Fruit fly (Drosophila melanogaster): ENCODE measurements around the gene ChLD3.

The ChLD3 gene

DNA sequence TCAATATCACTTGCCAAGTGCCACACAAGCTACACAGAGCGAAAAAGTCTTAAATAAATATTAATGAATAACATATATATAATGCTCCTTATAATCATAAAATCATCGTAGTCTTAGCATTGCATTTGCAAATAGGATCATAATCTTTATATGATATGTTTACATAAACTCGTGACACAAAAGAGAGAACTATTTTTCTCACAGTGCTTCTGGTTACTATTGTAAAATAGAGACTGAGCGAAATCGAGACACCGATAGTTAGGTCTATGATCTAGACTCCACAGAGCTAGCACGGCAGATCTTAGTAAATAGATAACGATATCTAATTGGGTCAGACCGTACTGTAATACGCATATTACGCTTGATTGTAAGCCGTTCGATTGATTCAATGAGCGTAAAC is 29.0 kb upstream of the ChLD3 start (continued):
- TF ChIP-seq CG15011 (GFP tag; optimal IDR thresholded peaks at IDR 0.05) (no peak), CG12942 (GFP tag; optimal IDR thresholded peaks at IDR 0.05) (peak; percentile 44), Ets97D (GFP tag; optimal IDR thresholded peaks at IDR 0.05) (no peak), CG6791 (GFP tag; IDR thresholded peaks at IDR 0.05; ENCODE audit: partially characterized antibody) (no peak), Elba2 (GFP tag; optimal IDR thresholded peaks at IDR 0.05) (no peak), nom (GFP tag; optimal IDR thresholded peaks at IDR 0.05) (no peak), dysf (GFP tag; IDR thresholded peaks at IDR 0.05) (peak; percentile 86), CG30020 (tag; optimal IDR thresholded peaks at IDR 0.05) (peak; percentile 16), Lpt (GFP tag; optimal IDR thresholded peaks at IDR 0.05) (no peak), Opbp (GFP tag; IDR thresholded peaks at IDR 0.05; ENCODE audit: partially characterized antibody) (no peak), CG14965 (GFP tag; optimal IDR thresholded peaks at IDR 0.05; ENCODE audit: borderline replicate concordance) (no peak), pfk (GFP tag; optimal IDR thresholded peaks at IDR 0.05) (no peak), CG6854 (GFP tag; optimal IDR thresholded peaks at IDR 0.05) (no peak), CG33213 (GFP tag; optimal IDR thresholded peaks at IDR 0.05) (no peak), CrebB (tag; optimal IDR thresholded peaks at IDR 0.05) (peak; percentile 0), ac (GFP tag; optimal IDR thresholded peaks at IDR 0.05) (no peak), gce (GFP tag; IDR thresholded peaks at IDR 0.05) (no peak), lab (GFP tag; optimal IDR thresholded peaks at IDR 0.05) (no peak), crc (GFP tag; optimal IDR thresholded peaks at IDR 0.05) (no peak), Side (GFP tag; optimal IDR thresholded peaks at IDR 0.05) (no peak), CG8089 (GFP tag; optimal IDR thresholded peaks at IDR 0.05) (no peak), cwo (GFP tag; optimal IDR thresholded peaks at IDR 0.05) (no peak), CG1832 (GFP tag; optimal IDR thresholded peaks at IDR 0.05) (no peak), CG14710 (tag; optimal IDR thresholded peaks at IDR 0.05) (no peak), CG13123 (GFP tag; optimal IDR thresholded peaks at IDR 0.05) (no peak), Scr (GFP tag; IDR thresholded peaks at IDR 0.05; ENCODE audit: partially characterized antibody) (no peak), Dp (GFP tag; optimal IDR thresholded peaks at IDR 0.05) (no peak), CG2199 (GFP tag; IDR thresholded peaks at IDR 0.05) (no peak), ewg (GFP tag; optimal IDR thresholded peaks at IDR 0.05) (peak; percentile 63), ftz-f1 (GFP tag; optimal IDR thresholded peaks at IDR 0.05) (no peak), Six4 (GFP tag; optimal IDR thresholded peaks at IDR 0.05) (no peak), CG10654 (GFP tag; optimal IDR thresholded peaks at IDR 0.05) (no peak), CG33557 (GFP tag; optimal IDR thresholded peaks at IDR 0.05) (no peak), Sox102F (GFP tag; optimal IDR thresholded peaks at IDR 0.05) (peak; percentile 82), yki (optimal IDR thresholded peaks at IDR 0.05) (no peak), ERR (GFP tag; optimal IDR thresholded peaks at IDR 0.05) (no peak), B-H2 (GFP tag; optimal IDR thresholded peaks at IDR 0.05) (no peak), CG9797 (GFP tag; optimal IDR thresholded peaks at IDR 0.05) (no peak), tin (GFP tag; optimal IDR thresholded peaks at IDR 0.05) (peak; percentile 63), odd (GFP tag; optimal IDR thresholded peaks at IDR 0.05) (peak; percentile 22), CG7372 (GFP tag; IDR thresholded peaks at IDR 0.05) (no peak), pnt (GFP tag; optimal IDR thresholded peaks at IDR 0.05) (no peak), CG4617 (GFP tag; optimal IDR thresholded peaks at IDR 0.05; ENCODE audit: borderline replicate concordance) (no peak), Taf1 (GFP tag; IDR thresholded peaks at IDR 0.05) (no peak), Antp (GFP tag; optimal IDR thresholded peaks at IDR 0.05) (no peak), kni (GFP tag; optimal IDR thresholded peaks at IDR 0.05) (no peak), CG11093 (GFP tag; IDR thresholded peaks at IDR 0.05) (no peak), eve (GFP tag; optimal IDR thresholded peaks at IDR 0.05) (peak in 1 of 2 experiments; percentile 84), ken (GFP tag; IDR thresholded peaks at IDR 0.05) (peak; percentile 69; the same call in 2 of the 3 replicates), Mrtf (GFP tag; IDR thresholded peaks at IDR 0.05) (peak; percentile 69; the same call in 2 of the 3 replicates), shn (GFP tag; optimal IDR thresholded peaks at IDR 0.05) (no peak), ro (GFP tag; IDR thresholded peaks at IDR 0.05) (no peak)

Data from whole organism, embryonic.